Fruit fly (Drosophila melanogaster) whole organism, larva: ENCODE data around the gene jb.

ENCODE experiments used
- noc ChIP-seq: fragments of 200-800 bp; sonication (Bioruptor generic); optimal IDR thresholded peaks from 3 replicates; lab custom pipeline; 2019; ENCODE audit warnings: missing biosample characterization, mild to moderate bottlenecking, missing genetic modification characterization, moderate library complexity

Gene jb

DNA sequence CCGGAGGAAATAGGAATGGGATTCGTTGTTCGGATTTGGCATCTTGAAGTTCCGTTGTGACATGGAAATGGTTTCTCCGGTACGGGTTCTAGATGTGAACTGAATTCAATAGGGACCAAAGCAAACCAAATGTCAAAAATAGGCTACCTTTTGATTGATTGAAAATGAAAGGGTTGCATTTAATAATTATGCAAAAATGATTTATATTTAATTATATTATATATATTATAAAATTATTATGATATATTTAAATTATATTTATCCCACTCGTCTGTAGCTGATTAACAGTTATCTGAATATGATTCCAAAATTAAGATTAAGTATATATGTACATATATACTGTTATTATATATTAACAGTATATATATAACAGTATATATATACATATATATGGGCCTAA lies at the start of gene jb:
TSS of gene jb (minus strand) at position 101 of the 400 bp plus-strand sequence.
- no peak for TF ChIP-seq noc (tag; lab: Kevin White, UChicago)

DNA sequence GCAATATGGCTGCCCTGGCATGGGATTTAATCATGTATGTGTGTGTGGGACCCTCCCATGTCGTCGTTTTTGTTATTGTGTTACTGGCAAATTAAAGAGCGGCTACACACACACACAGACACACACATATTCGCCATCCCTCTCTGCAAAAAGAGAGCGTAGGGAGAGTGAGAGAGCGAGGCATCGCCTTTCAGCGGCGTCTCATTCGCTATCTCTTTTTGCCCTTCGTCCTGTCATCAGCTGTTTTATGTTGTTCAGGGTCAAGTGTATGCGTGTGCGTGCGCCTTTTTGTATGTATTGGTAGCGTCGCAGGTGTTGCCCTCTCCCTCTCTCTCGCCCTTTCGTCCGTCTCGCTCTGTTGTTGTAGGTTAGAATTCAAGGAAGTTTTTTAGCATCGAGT lies 46.3 kb upstream of the jb start:
- TF ChIP-seq noc (tag; lab: Kevin White, UChicago), result no peak

DNA sequence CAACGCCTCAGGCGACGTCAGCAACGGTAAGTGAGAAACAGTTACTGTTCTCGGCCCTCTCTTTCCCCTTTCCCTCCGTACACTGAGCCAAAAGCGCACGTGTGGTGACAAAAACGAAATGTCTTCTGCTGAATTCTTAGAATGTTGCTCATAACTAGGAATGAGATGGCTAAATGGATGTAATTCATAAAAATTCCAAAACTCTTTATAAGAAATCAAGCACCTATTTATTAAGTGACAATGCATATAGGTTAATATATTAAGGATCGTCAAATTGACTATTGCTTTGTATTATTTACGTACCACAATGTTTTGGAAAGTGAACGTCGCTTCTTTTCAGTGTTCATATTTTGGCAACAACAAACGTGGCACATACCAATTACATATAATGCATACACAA lies 43.9 kb upstream of the jb start:
- TF ChIP-seq noc (tag; lab: Kevin White, UChicago), result no peak

DNA sequence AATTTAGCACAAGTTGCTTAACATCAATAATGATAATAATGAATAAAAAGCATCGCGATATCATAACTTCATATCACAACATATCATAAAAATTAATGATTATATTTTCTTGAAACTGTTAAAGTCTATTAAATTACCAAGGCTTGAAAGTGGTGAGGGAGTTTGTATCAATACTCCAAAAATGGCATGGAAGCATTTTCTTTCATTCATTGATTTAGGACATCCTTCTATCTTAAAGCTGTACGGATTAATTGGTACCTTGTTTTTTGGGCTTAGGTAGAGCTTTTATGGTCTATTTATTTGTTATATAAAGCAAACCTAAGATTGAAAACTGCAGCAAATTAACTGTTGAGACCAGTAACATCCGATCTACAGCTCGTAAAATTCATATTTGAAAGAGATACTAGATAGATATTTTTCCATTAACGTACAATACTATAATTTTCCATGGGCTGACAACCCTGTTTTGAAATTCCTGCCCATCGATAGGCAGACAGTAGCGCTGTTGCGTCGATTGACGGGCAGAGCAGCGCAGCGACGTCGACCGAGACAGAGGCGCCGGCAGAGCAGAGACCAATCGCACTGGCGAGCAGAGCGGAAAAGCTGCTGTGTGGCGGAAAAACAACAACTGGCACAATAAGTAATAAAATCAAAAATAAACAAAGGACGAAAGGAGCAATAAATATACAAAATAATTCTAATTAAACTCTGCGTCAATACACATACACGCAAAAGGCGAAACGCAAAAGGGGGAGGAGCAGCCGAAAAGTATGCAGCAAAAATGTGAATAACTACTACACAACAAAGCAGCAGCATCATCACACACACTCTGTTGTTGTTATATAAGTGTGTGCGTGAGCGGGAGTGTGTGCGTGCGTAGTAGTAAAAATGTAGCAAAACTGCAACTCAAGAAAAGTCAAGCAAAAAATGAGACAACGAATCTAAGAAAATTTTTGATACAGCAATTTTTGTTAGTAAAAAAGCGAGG lies 43.0 kb upstream of the jb start, which contains the start of gene CG1695:
TSS of gene CG1695 (plus strand) at position 606 of the 988 bp plus-strand sequence.
- no peak for TF ChIP-seq noc (tag; lab: Kevin White, UChicago)

DNA sequence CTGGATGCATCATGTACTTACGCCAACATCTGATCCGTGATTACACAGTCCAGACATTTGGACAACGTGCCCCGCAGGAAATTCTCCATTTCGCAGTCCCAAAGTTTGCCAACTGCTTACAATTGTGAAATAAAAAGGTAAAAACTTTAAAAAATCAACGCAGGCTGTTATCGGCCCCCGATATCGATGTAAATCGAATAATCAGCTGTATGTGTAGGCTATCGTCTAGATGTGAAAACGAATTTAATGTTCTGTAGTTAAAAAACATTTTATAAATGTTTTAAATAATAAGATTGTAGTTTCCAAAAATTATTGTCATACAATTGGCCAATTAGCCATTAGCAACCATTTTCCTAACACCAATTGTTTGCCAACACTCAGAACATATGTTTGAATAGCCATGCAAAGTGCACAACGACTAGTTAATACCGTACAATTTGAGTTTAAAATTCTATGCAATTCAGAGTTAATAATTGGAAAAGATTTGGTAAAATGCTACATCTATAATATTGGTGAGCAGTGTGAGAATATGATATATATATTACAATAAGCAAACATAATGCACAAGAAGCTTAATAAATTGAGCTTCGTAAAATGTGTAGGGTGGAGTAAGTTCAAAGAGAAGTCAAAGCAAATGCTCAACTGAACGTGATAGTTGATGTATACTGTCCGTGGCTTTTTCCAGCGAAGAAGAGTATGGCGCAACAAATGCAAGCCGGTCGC lies 39.0 kb upstream of the jb start, which contains the start of the genes CG11710 and mal:
TSS of gene CG11710 (minus strand) at position 192 of the 723 bp plus-strand sequence.
TSS of gene mal (plus strand) at position 194 of the 723 bp plus-strand sequence.
- peak; percentile 84 for TF ChIP-seq noc (tag; lab: Kevin White, UChicago)

DNA sequence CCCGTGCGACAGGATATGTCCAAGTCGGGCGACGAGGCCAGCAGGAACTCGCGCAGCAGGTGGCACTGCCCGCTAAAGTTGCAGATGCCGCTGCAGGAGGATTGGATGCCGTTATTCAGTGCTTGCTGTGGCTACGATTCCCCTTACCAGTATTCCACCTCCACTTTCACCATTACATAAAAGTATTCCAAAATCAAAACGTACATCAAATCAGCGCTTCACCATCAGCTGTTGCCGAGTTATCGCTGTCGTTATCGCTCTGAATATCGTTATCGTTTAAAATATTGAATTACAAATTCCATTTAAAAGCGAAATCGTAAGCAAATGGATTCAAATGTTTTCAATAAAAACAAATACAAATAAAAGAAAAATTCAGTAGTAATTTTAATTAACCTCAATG lies 36.2 kb upstream of the jb start, which contains the start of gene CG15456:
TSS of gene CG15456 (minus strand) at position 225 of the 400 bp plus-strand sequence.
- no peak for TF ChIP-seq noc (tag; lab: Kevin White, UChicago)

DNA sequence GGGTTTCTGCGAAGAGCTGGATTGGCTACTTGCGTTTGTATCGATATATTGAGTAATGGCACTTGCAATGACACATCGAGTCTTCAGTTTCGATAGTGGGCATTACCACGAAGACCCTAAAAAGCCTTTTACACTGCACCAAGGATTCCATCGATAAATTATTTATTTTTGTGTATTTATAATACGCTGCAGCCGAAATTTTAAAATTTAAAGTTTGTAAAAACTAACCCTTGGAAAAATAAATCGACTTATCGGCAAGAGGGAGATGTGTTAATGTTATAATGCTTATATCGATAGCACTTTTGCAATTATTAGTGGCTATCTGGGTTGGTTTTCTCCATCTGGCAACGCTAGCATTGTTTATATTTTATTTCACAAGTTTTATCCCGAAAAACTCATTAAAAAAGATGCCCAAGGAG lies 33.1 kb upstream of the jb start, which contains the start of the genes Pp4-19C and cactin:
TSS of gene Pp4-19C (minus strand) at position 256 of the 419 bp plus-strand sequence.
TSS of gene cactin (plus strand) at position 323 of the 419 bp plus-strand sequence.
- TF ChIP-seq noc (tag; lab: Kevin White, UChicago), result no peak

DNA sequence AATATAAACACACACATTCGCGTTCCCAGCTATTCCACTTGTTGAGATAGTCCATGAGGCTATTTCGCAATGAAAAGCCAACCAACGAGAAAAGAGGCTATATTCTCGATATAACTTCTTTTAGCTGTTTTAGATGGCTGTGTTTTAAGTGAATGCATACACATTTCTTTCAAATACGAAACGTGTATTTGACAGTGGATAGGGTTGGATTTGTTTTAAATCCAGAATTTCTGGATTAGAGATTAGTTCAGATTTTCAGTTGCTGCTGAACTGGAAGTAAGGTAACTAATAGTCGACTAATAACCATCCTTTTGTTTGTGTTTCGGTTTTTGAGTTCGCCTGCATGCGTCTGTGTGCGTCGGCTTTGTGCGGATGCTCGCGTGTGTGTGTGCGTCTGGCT lies 32.6 kb upstream of the jb start:
- TF ChIP-seq noc (tag; lab: Kevin White, UChicago), result no peak

DNA sequence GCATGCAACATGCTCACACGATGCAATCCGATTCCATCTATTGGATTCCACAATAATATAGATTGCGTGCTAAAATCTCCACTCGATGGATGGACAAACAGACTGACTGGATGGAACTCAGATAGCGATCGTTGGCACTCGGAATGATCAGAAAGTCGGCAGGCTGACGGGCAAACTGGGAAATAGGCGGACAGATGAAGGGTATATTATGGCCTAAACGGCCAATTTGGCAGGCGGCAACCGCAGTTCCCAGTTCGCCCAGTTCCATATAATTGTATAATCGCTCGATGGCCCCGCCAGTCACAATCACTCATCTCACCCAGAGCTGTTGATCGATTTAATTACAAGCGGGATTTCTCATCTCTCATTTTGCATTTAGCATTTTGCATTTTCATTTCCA lies 28.7 kb upstream of the jb start, which contains the start of gene Obp19d:
TSS of gene Obp19d (plus strand) at position 301 of the 400 bp plus-strand sequence.
- TF ChIP-seq noc (tag; lab: Kevin White, UChicago), result no peak

DNA sequence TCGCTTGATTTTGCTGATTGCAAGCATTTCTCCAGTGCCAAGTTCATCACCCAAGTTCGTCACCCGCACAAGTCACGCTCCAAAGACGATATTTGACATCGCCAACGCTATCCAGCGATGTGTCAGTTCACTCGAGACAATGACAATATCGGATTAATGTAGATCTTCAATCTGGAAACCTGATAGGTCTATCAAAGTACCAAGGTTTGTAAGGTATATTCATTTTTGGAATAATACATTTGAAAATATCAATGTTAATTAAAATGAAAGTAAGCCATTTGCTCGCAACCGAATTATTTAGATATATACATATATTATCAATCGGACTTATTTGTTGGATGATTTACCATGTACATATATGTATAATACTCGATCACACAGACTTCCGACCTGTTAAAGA lies 28.3 kb upstream of the jb start, which contains the start of gene Obp19c:
TSS of gene Obp19c (minus strand) at position 101 of the 400 bp plus-strand sequence.
- no peak for TF ChIP-seq noc (tag; lab: Kevin White, UChicago)

DNA sequence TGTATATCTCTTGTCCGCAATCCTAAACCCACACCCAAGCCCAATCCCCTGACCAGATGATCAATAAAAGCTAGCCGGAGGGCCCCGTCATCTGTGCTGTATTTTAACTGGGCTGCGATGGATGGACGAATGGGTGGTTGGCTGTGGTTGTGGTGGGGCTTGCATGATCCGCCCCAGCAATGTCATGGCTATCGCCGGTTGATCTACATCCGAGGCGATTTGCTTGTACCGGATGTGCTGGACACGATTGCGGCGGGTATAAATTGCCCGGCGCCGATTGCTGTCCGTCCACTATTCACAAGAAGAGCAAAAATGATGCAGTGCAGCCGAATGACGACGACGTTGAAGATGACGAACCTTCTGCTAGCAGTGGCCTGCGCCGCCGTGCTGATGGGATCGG lies 25.8 kb upstream of the jb start, which contains the start of gene Obp19b:
TSS of gene Obp19b (plus strand) at position 301 of the 400 bp plus-strand sequence.
- no peak for TF ChIP-seq noc (tag; lab: Kevin White, UChicago)

DNA sequence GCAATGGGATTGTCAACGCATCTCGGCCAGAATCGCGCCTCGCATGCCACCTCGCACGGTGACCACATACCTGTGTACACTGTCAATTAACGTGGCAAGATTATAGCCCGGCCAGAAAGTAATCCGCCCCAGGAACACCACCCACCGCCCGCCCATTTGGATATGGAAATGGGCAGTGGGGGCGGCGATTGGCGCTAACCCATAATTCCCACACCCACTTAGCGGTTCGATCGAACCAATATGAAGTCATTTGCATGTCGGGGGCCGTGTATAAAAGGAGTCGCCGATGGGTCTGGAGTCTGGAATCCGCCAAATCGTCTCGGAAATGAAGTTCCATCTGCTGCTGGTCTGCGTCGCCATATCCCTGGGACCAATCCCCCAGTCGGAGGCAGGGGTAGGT lies 24.8 kb upstream of the jb start, which contains the start of gene Obp19a:
TSS of gene Obp19a (plus strand) at position 301 of the 400 bp plus-strand sequence.
- TF ChIP-seq noc (tag; lab: Kevin White, UChicago), result no peak

DNA sequence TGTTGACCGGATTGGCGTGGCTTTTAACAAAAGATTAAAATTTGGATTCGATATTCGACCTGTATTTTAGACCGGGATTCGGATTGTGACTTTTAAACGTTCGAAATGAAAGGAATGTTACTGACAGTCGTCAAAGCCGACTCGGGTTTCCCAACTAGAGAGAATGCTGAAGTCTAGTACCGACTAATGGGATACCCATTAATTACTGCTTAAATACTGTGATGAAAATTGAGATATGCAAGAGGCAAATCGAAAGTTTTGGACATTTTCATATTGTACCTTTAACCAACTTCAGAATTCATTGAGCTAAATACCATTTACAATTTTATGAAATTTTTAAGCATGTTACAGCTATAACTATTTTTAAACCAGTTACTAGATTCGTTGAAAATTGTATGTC lies 23.5 kb upstream of the jb start, which contains the start of gene CG15458:
TSS of gene CG15458 (minus strand) at position 101 of the 400 bp plus-strand sequence.
- TF ChIP-seq noc (tag; lab: Kevin White, UChicago), result no peak

DNA sequence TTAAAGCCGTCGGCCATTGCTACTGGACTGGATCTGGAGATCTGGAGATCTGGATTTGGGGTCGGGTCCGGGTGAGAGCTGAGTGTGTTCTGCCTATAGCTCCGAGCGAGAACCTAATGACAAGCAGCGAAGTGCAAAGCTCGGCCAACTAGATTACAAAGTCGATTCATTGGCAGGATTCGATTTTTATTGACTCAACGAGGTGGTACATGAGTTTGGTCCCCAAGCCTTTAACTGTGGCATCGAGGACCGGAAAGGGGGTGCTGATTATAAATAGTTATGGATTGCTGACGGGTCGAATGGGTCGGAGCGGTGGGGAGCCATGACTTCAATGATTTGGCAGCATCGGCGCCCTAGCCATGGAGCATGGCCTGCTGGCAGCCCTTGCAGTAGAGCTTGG lies 22.9 kb upstream of the jb start, which contains the start of gene CG15459:
TSS of gene CG15459 (minus strand) at position 101 of the 400 bp plus-strand sequence.
- TF ChIP-seq noc (tag; lab: Kevin White, UChicago), result no peak

DNA sequence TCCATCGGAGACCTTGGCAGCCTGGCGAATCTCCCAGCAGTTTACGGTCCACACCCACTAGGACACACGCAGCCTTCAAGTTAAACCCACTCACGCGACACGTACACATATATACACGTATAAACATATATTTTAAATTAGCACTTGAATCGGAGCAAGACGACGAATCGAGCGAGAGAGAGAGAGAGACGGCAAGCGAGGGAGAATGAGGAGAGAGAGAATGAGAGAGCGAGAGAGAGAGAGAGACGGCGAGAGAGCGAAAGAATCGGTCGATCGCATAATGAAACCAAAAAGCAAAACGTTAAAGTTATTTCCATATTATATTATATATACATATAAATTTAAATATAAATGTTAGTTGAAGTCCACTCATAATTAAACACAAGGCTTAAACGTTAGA lies 21.0 kb upstream of the jb start:
- no peak for TF ChIP-seq noc (tag; lab: Kevin White, UChicago)
